Fruit fly (Drosophila melanogaster): ENCODE results near the gene CG42570.

Gene CG42570

DNA sequence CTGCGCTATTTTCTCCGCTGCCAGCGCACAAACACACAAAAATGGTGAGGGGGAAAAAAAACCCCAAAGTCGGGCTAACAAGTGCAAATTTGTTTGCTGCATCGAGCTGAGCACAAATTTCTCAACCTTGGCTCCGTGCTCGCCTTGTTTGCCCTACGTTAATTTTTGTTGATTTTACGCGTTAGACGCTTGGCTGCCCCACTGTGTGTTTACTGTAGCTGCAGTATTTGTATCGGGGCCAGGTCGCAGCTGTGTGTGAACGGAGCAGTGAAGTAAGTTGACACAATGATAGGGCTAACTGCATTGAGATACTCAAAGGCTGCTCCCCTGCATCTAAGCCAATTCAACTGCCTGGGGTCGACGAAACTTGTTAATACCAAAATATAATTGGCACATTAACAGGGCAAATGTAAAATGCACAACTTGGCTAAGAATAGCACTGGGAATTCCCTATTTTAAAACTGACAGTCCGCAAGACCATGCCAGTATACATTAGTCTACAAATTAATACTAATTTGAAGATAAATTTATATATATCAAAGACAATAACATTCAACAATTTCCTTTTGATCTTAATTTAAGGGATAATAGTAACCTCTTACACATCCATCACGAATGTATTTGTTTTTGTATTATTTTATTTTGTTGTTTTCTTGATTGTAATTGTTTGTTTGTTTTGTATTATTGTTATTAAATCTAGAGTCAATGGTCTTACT lies 1.7 kb upstream of the CG42570 start, which contains the start of gene CG42571 (continued):
- TF ChIP-seq Hr51 (GFP tag; optimal IDR thresholded peaks at IDR 0.05), result no peak
- no peak for TF ChIP-seq az2 (GFP tag; optimal IDR thresholded peaks at IDR 0.05)
- no peak for TF ChIP-seq CG32532 (GFP tag; IDR thresholded peaks at IDR 0.05)
- TF ChIP-seq D19A (tag; optimal IDR thresholded peaks at IDR 0.05), result no peak
- TF ChIP-seq CG15601 (tag; optimal IDR thresholded peaks at IDR 0.05), result peak; percentile 57
- TF ChIP-seq ems (GFP tag; optimal IDR thresholded peaks at IDR 0.05), result no peak
- peak; percentile 20 for TF ChIP-seq Oli (tag; optimal IDR thresholded peaks at IDR 0.05)
- TF ChIP-seq Doc3 (GFP tag; IDR thresholded peaks at IDR 0.05; ENCODE audit: partially characterized antibody), result no peak
- no peak for TF ChIP-seq Ets65A (GFP tag)
- TF ChIP-seq CG11093 (GFP tag; IDR thresholded peaks at IDR 0.05), result no peak
- TF ChIP-seq CG10565 (GFP tag; optimal IDR thresholded peaks at IDR 0.05), result no peak
- TF ChIP-seq MTF-1 (GFP tag; optimal IDR thresholded peaks at IDR 0.05; ENCODE audit: borderline replicate concordance), result peak; percentile 62
- no peak for TF ChIP-seq tin (GFP tag; optimal IDR thresholded peaks at IDR 0.05)
- peak; percentile 69 for TF ChIP-seq wek (GFP tag; optimal IDR thresholded peaks at IDR 0.05)
- TF ChIP-seq lola (GFP tag; optimal IDR thresholded peaks at IDR 0.05), result peak in 1 of 3 experiments; percentile 31
- peak; percentile 13 for TF ChIP-seq Bdp1 (GFP tag; optimal IDR thresholded peaks at IDR 0.05)
- peak; percentile 37 for TF ChIP-seq Camta (GFP tag; optimal IDR thresholded peaks at IDR 0.05)
- TF ChIP-seq HHEX (GFP tag; optimal IDR thresholded peaks at IDR 0.05), result peak; percentile 28
- peak; percentile 44 for TF ChIP-seq CG1233 (GFP tag; optimal IDR thresholded peaks at IDR 0.05)
- TF ChIP-seq Xrp1 (GFP tag; IDR thresholded peaks at IDR 0.05), result peak; percentile 78
- TF ChIP-seq CrebB (tag; optimal IDR thresholded peaks at IDR 0.05), result peak; percentile 31
- TF ChIP-seq gcm2 (GFP tag; optimal IDR thresholded peaks at IDR 0.05), result no peak
- TF ChIP-seq scrt (GFP tag; optimal IDR thresholded peaks at IDR 0.05), result no peak
- peak; percentile 38 for TF ChIP-seq CG17385 (GFP tag; optimal IDR thresholded peaks at IDR 0.05)
- no peak for TF ChIP-seq NfI (GFP tag; optimal IDR thresholded peaks at IDR 0.05)
- TF ChIP-seq zf30C (GFP tag; optimal IDR thresholded peaks at IDR 0.05), result no peak
- no peak for TF ChIP-seq tup (GFP tag; optimal IDR thresholded peaks at IDR 0.05)
- peak; percentile 71 for TF ChIP-seq CG4707 (GFP tag; optimal IDR thresholded peaks at IDR 0.05)
- TF ChIP-seq E2f1 (GFP tag; IDR thresholded peaks at IDR 0.05), result no peak
- TF ChIP-seq wor (GFP tag; IDR thresholded peaks at IDR 0.05), result no peak
- TF ChIP-seq jigr1 (GFP tag; IDR thresholded peaks at IDR 0.05), result no peak
- TF ChIP-seq ab (GFP tag; optimal IDR thresholded peaks at IDR 0.05), result no peak
- TF ChIP-seq CG16813 (GFP tag; IDR thresholded peaks at IDR 0.05; ENCODE audit: partially characterized antibody), result no peak
- no peak for TF ChIP-seq CG34422 (GFP tag; IDR thresholded peaks at IDR 0.05)
- no peak for TF ChIP-seq ken (GFP tag; IDR thresholded peaks at IDR 0.05)
- no peak for TF ChIP-seq NFAT (GFP tag; IDR thresholded peaks at IDR 0.05)
- no peak for TF ChIP-seq CG34224 (GFP tag; IDR thresholded peaks at IDR 0.05; ENCODE audit: partially characterized antibody)
- no peak for TF ChIP-seq her (GFP tag; optimal IDR thresholded peaks at IDR 0.05)
- peak; percentile 44 for TF ChIP-seq CG18764 (GFP tag; optimal IDR thresholded peaks at IDR 0.05)
- TF ChIP-seq Taf1 (GFP tag; IDR thresholded peaks at IDR 0.05), result no peak
- peak; percentile 21 for TF ChIP-seq Spps (tag; optimal IDR thresholded peaks at IDR 0.05)
- TF ChIP-seq pros (GFP tag; optimal IDR thresholded peaks at IDR 0.05), result no peak
- TF ChIP-seq CG13775 (GFP tag; optimal IDR thresholded peaks at IDR 0.05), result no peak
- TF ChIP-seq CG43689 (GFP tag; IDR thresholded peaks at IDR 0.05), result no peak
- no peak for TF ChIP-seq eyg (GFP tag; optimal IDR thresholded peaks at IDR 0.05)
- no peak for TF ChIP-seq Bgb (GFP tag; IDR thresholded peaks at IDR 0.05; ENCODE audit: partially characterized antibody)
- TF ChIP-seq Vsx1 (GFP tag; optimal IDR thresholded peaks at IDR 0.05), result peak; percentile 5
- TF ChIP-seq CG15696 (tag; optimal IDR thresholded peaks at IDR 0.05), result peak; percentile 60
- TF ChIP-seq ttk (GFP tag; IDR thresholded peaks at IDR 0.05), result no peak
- no peak for TF ChIP-seq ham (GFP tag; IDR thresholded peaks at IDR 0.05)
